Worm (Caenorhabditis elegans) whole organism, late embryonic: ENCODE results near the gene nhr-15.

Experiments used
- C08G9.2 ChIP-seq: sonication (generic microtip); optimal IDR thresholded peaks from 2 replicates; lab custom pipeline; 2016; ENCODE audit warnings: mild to moderate bottlenecking, missing genetic modification characterization, moderate library complexity, missing compliant biosample characterization
- C38D4.7 ChIP-seq: fragments of 200-800 bp; sonication (Bioruptor generic); optimal IDR thresholded peaks from 2 replicates; lab custom pipeline; 2018; ENCODE audit warnings: mild to moderate bottlenecking, missing genetic modification characterization, moderate library complexity, missing compliant biosample characterization
- K02D7.2 ChIP-seq: sonication (generic microtip); optimal IDR thresholded peaks from 2 replicates; lab custom pipeline; 2017; ENCODE audit warnings: mild to moderate bottlenecking, missing genetic modification characterization, missing compliant biosample characterization
- K09A11.1 ChIP-seq: sonication (generic microtip); optimal IDR thresholded peaks from 2 replicates; lab custom pipeline; 2017; ENCODE audit warnings: antibody characterized with exemption, mild to moderate bottlenecking, missing genetic modification characterization, missing compliant biosample characterization; ENCODE audit not compliant: insufficient read depth
- ahr-1 ChIP-seq: sonication (generic microtip); optimal IDR thresholded peaks from 2 replicates; lab custom pipeline; 2016; ENCODE audit warnings: missing genetic modification characterization, missing compliant biosample characterization
- ama-1 ChIP-seq: fragments of 150-350 bp; optimal IDR thresholded peaks from 2 replicates; lab custom pipeline; 2014
- ceh-18 ChIP-seq: sonication (generic microtip); optimal IDR thresholded peaks from 2 replicates; lab custom pipeline; 2016; ENCODE audit warnings: missing genetic modification characterization, missing compliant biosample characterization
- ceh-19 ChIP-seq: fragments of 200-800 bp; sonication (Bioruptor generic); optimal IDR thresholded peaks from 2 replicates; lab custom pipeline; 2018; ENCODE audit warnings: mild to moderate bottlenecking, missing genetic modification characterization, missing compliant biosample characterization
- ceh-24 ChIP-seq: sonication (generic microtip); optimal IDR thresholded peaks from 2 replicates; lab custom pipeline; 2016; ENCODE audit warnings: mild to moderate bottlenecking, missing genetic modification characterization, missing compliant biosample characterization
- ceh-31 ChIP-seq: sonication (generic microtip); optimal IDR thresholded peaks from 2 replicates; lab custom pipeline; 2016; ENCODE audit warnings: missing genetic modification characterization, missing compliant biosample characterization
- ceh-48 ChIP-seq: sonication (generic microtip); optimal IDR thresholded peaks from 2 replicates; lab custom pipeline; 2016; ENCODE audit warnings: missing genetic modification characterization, inconsistent platforms, missing compliant biosample characterization
- ceh-6 ChIP-seq: fragments of 200-800 bp; sonication (Bioruptor generic); optimal IDR thresholded peaks from 2 replicates; lab custom pipeline; 2018; ENCODE audit warnings: mild to moderate bottlenecking, missing genetic modification characterization, missing compliant biosample characterization
- ceh-9 ChIP-seq: sonication (generic microtip); optimal IDR thresholded peaks from 2 replicates; lab custom pipeline; 2016; ENCODE audit warnings: mild to moderate bottlenecking, missing genetic modification characterization, inconsistent platforms, missing compliant biosample characterization
- che-1 ChIP-seq: sonication (generic microtip); optimal IDR thresholded peaks from 2 replicates; lab custom pipeline; 2016; ENCODE audit warnings: mild to moderate bottlenecking, missing genetic modification characterization, missing compliant biosample characterization
- dmd-4 ChIP-seq: sonication (generic microtip); optimal IDR thresholded peaks from 2 replicates; lab custom pipeline; 2016; ENCODE audit warnings: borderline replicate concordance, missing genetic modification characterization, missing compliant biosample characterization
- dve-1 ChIP-seq: sonication (generic microtip); optimal IDR thresholded peaks from 2 replicates; lab custom pipeline; 2017; ENCODE audit warnings: antibody characterized with exemption, mild to moderate bottlenecking, missing genetic modification characterization, missing compliant biosample characterization
- elt-2 ChIP-seq: sonication (generic microtip); optimal IDR thresholded peaks from 2 replicates; lab custom pipeline; 2016; ENCODE audit warnings: missing genetic modification reagents, missing genetic modification characterization, missing compliant biosample characterization
- fax-1 ChIP-seq: sonication (generic microtip); optimal IDR thresholded peaks from 2 replicates; lab custom pipeline; 2016; ENCODE audit warnings: missing genotype, missing genetic modification characterization, missing compliant biosample characterization
- fkh-10 ChIP-seq: fragments of 150-350 bp; optimal IDR thresholded peaks from 2 replicates; lab custom pipeline; 2014; ENCODE audit warnings: missing biosample characterization, missing genetic modification reagents, missing genetic modification characterization
- fkh-6 ChIP-seq: sonication (generic microtip); optimal IDR thresholded peaks from 2 replicates; lab custom pipeline; 2016; ENCODE audit warnings: missing genetic modification characterization, missing compliant biosample characterization
- hlh-30 ChIP-seq: sonication (generic microtip); optimal IDR thresholded peaks from 2 replicates; lab custom pipeline; 2017; ENCODE audit warnings: antibody characterized with exemption, missing genetic modification characterization, missing compliant biosample characterization; ENCODE audit not compliant: insufficient read depth
- lin-11 ChIP-seq: fragments of 200-800 bp; sonication (Bioruptor generic); optimal IDR thresholded peaks from 2 replicates; lab custom pipeline; 2018; ENCODE audit warnings: mild to moderate bottlenecking, missing genetic modification characterization, missing compliant biosample characterization
- madf-2 ChIP-seq: sonication (generic microtip); optimal IDR thresholded peaks from 2 replicates; lab custom pipeline; 2017; ENCODE audit warnings: missing genetic modification characterization, missing compliant biosample characterization
- mec-3 ChIP-seq: sonication (generic microtip); optimal IDR thresholded peaks from 2 replicates; lab custom pipeline; 2016; ENCODE audit warnings: borderline replicate concordance, missing genetic modification characterization, missing compliant biosample characterization
- nhr-11 ChIP-seq: fragments of 150-350 bp; optimal IDR thresholded peaks from 2 replicates; lab custom pipeline; 2014; ENCODE audit warnings: missing biosample characterization, missing genetic modification characterization
- nhr-232 ChIP-seq: sonication (generic microtip); optimal IDR thresholded peaks from 2 replicates; lab custom pipeline; 2016; ENCODE audit warnings: missing genetic modification characterization, missing compliant biosample characterization
- pat-9 ChIP-seq: fragments of 200-800 bp; sonication (Bioruptor generic); optimal IDR thresholded peaks from 2 replicates; lab custom pipeline; 2018; ENCODE audit warnings: mild to moderate bottlenecking, missing genetic modification characterization, moderate library complexity, missing compliant biosample characterization
- pax-1 ChIP-seq: fragments of 150-350 bp; optimal IDR thresholded peaks from 2 replicates; lab custom pipeline; 2014; ENCODE audit warnings: missing biosample characterization, missing genetic modification characterization
- pha-2 ChIP-seq: sonication (generic microtip); optimal IDR thresholded peaks from 2 replicates; lab custom pipeline; 2017; ENCODE audit warnings: mild to moderate bottlenecking, missing genetic modification characterization, missing compliant biosample characterization
- pqm-1 ChIP-seq: sonication (generic microtip); optimal IDR thresholded peaks from 2 replicates; lab custom pipeline; 2016; ENCODE audit warnings: missing genetic modification characterization, missing compliant biosample characterization
- rnt-1 ChIP-seq: sonication (generic microtip); optimal IDR thresholded peaks from 2 replicates; lab custom pipeline; 2016; ENCODE audit warnings: missing genetic modification characterization, missing compliant biosample characterization
- sdc-2 ChIP-seq: sonication (generic microtip); optimal IDR thresholded peaks from 2 replicates; lab custom pipeline; 2016; ENCODE audit warnings: missing genotype, missing genetic modification characterization, missing compliant biosample characterization
- sox-2 ChIP-seq: fragments of 200-800 bp; sonication (Bioruptor generic); IDR thresholded peaks from 2 replicates; pipeline ENCODE4 v1.3.6; 2022; ENCODE audit warnings: missing genetic modification reagents, missing genetic modification characterization, missing compliant biosample characterization
- syd-9 ChIP-seq: sonication (generic microtip); optimal IDR thresholded peaks from 2 replicates; lab custom pipeline; 2016; ENCODE audit warnings: mild to moderate bottlenecking, missing genetic modification characterization, moderate library complexity, missing compliant biosample characterization
- tbx-2 ChIP-seq: sonication (generic microtip); optimal IDR thresholded peaks from 2 replicates; lab custom pipeline; 2016; ENCODE audit warnings: missing genetic modification characterization, missing compliant biosample characterization
- unc-3 ChIP-seq, 2 experiments: fragments of 200-800 bp in 1 of 2; sonication (Bioruptor generic) in 1 of 2; sonication (generic microtip) in 1 of 2; conservative IDR thresholded peaks in 1 of 2; optimal IDR thresholded peaks in 1 of 2; 2 replicates each; pipeline versions ENCODE4 v1.3.6 to Lab custom; 2016 to 2022; ENCODE audit warnings: missing compliant biosample characterization in 2 of 2, missing genetic modification characterization in 2 of 2, missing genetic modification reagents in 1 of 2
- unc-42 ChIP-seq: sonication (generic microtip); optimal IDR thresholded peaks from 2 replicates; lab custom pipeline; 2016; ENCODE audit warnings: missing genotype, missing genetic modification characterization, missing compliant biosample characterization
- unc-55 ChIP-seq: sonication (generic microtip); optimal IDR thresholded peaks from 2 replicates; lab custom pipeline; 2017; ENCODE audit warnings: missing biosample characterization, missing genetic modification reagents, missing genetic modification characterization
- unc-86 ChIP-seq: sonication (generic microtip); optimal IDR thresholded peaks from 2 replicates; lab custom pipeline; 2016; ENCODE audit warnings: missing genetic modification characterization, missing compliant biosample characterization
- ztf-16 ChIP-seq: sonication (generic microtip); optimal IDR thresholded peaks from 2 replicates; lab custom pipeline; 2017; ENCODE audit warnings: missing genetic modification characterization, missing compliant biosample characterization

nhr-15 gene

ce11 chrV:342346-342745 lies 29.8 kb downstream of the nhr-15 start:
- TF ChIP-seq ceh-31 (tag; lab: Kevin White, UChicago) (no peak), pat-9 (no peak), C08G9.2 (no peak), fax-1 (tag; lab: Kevin White, UChicago) (no peak), ztf-16 (no peak), elt-2 (tag; lab: Kevin White, UChicago) (no peak), nhr-232 (no peak), ama-1 (lab: Kevin White, UChicago) (no peak), sdc-2 (tag; lab: Kevin White, UChicago) (no peak), unc-3 (GFP tag; conservative IDR thresholded peaks at IDR 0.05; lab: Robert Waterston, UW) (no peak), unc-3 (tag; optimal IDR thresholded peaks at IDR 0.05; lab: Kevin White, UChicago) (no peak), sox-2 (GFP tag; lab: Robert Waterston, UW) (no peak), K09A11.1 (no peak), rnt-1 (tag; lab: Kevin White, UChicago) (no peak), mec-3 (tag; lab: Kevin White, UChicago) (no peak), pax-1 (tag; lab: Kevin White, UChicago) (no peak), ahr-1 (tag; lab: Kevin White, UChicago) (no peak), ceh-24 (no peak)

ce11 chrV:343128-343527 lies 30.6 kb downstream of the nhr-15 start, which contains the start of gene wago-10:
Gene wago-10, plus strand, starts transcription at chrV:343428.
- no peak for TF ChIP-seq unc-55 (GFP tag; lab: Kevin White, UChicago)
- TF ChIP-seq ceh-19 (GFP tag; lab: Kevin White, UChicago): no peak
- TF ChIP-seq dmd-4 (tag; lab: Kevin White, UChicago): no peak
- no peak for TF ChIP-seq ztf-16
- no peak for TF ChIP-seq nhr-11 (tag; lab: Kevin White, UChicago)
- TF ChIP-seq pha-2 (tag; lab: Kevin White, UChicago): no peak
- no peak for TF ChIP-seq dve-1 (tag; lab: Kevin White, UChicago)
- no peak for TF ChIP-seq pqm-1 (tag; lab: Kevin White, UChicago)
- no peak for TF ChIP-seq hlh-30
- no peak for TF ChIP-seq K02D7.2 (tag; lab: Kevin White, UChicago)
- no peak for TF ChIP-seq fax-1 (tag; lab: Kevin White, UChicago)
- TF ChIP-seq unc-86 (tag; lab: Kevin White, UChicago): no peak
- TF ChIP-seq tbx-2 (tag; lab: Kevin White, UChicago): no peak
- no peak for TF ChIP-seq ceh-31 (tag; lab: Kevin White, UChicago)
- no peak for TF ChIP-seq fkh-6 (tag; lab: Kevin White, UChicago)
- TF ChIP-seq che-1: no peak
- TF ChIP-seq ama-1 (lab: Kevin White, UChicago): no peak
- no peak for TF ChIP-seq C08G9.2
- TF ChIP-seq pat-9: no peak

ce11 chrV:343546-343945 lies 31.0 kb downstream of the nhr-15 start:
- TF ChIP-seq pqm-1 (tag; lab: Kevin White, UChicago) (no peak), sox-2 (GFP tag; lab: Robert Waterston, UW) (no peak), syd-9 (no peak), tbx-2 (tag; lab: Kevin White, UChicago) (no peak), unc-42 (no peak), unc-86 (tag; lab: Kevin White, UChicago) (no peak), dve-1 (tag; lab: Kevin White, UChicago) (no peak), ama-1 (lab: Kevin White, UChicago) (no peak), fkh-10 (GFP tag; lab: Kevin White, UChicago) (no peak), unc-55 (GFP tag; lab: Kevin White, UChicago) (no peak), ceh-48 (no peak), madf-2 (no peak), C38D4.7 (GFP tag; lab: Kevin White, UChicago) (no peak)

ce11 chrV:346005-346404 lies 33.5 kb downstream of the nhr-15 start:
- TF ChIP-seq ceh-9 (tag; lab: Kevin White, UChicago) (no peak), unc-42 (no peak), unc-86 (tag; lab: Kevin White, UChicago) (no peak), ceh-6 (GFP tag; lab: Kevin White, UChicago) (no peak), lin-11 (no peak), ceh-18 (tag; lab: Kevin White, UChicago) (no peak)
